Worm (Caenorhabditis elegans) whole organism, L1 larva: Measurements from ENCODE around the gene C27B7.9.
A peak's percentile ranks its signal among the peaks of the same experiment; 100 is the strongest.

Source experiments
- blmp-1 ChIP-seq: fragments of 150-350 bp; optimal IDR thresholded peaks from 2 replicates; lab custom pipeline; 2014; ENCODE audit warnings: missing biosample characterization, missing genetic modification characterization
- nhr-90 ChIP-seq: sonication (generic microtip); optimal IDR thresholded peaks from 2 replicates; lab custom pipeline; 2016; ENCODE audit warnings: mild to moderate bottlenecking, missing genetic modification characterization, missing compliant biosample characterization; ENCODE audit not compliant: poor library complexity
- snu-23 ChIP-seq: sonication (generic microtip); optimal IDR thresholded peaks from 2 replicates; lab custom pipeline; 2016; ENCODE audit warnings: missing genetic modification characterization, missing compliant biosample characterization
- vab-15 ChIP-seq: sonication (generic microtip); optimal IDR thresholded peaks from 2 replicates; lab custom pipeline; 2017; ENCODE audit warnings: missing genotype, mild to moderate bottlenecking, missing genetic modification characterization, missing compliant biosample characterization

The C27B7.9 gene

ce11 chrIV:8866092-8866491, 49.8 kb downstream of the C27B7.9 start (continued):
- TF ChIP-seq nhr-90 (tag; lab: Kevin White, UChicago) (peak; percentile 57), blmp-1 (tag; lab: Kevin White, UChicago) (peak; percentile 98), snu-23 (GFP tag; lab: Kevin White, UChicago) (peak; percentile 67), vab-15 (tag; lab: Kevin White, UChicago) (no peak)
